Fruit fly (Drosophila melanogaster) whole organism, wandering third instar larva: ENCODE data around the gene CG32052.
A peak's percentile ranks its signal among the peaks of the same experiment; 100 is the strongest.

Experiments
- Abd-B ChIP-seq: fragments of >200 bp; optimal IDR thresholded peaks from 2 replicates; lab custom pipeline; 2017; ENCODE audit warnings: missing biosample characterization, missing genetic modification characterization
- CG32264 ChIP-seq: fragments of 200-800 bp; sonication (Bioruptor generic); optimal IDR thresholded peaks from 2 replicates; lab custom pipeline; 2016; ENCODE audit warnings: missing biosample characterization, missing genetic modification characterization
- CG9705 ChIP-seq: fragments of 200-800 bp; sonication (Bioruptor generic); optimal IDR thresholded peaks from 2 replicates; lab custom pipeline; 2018; ENCODE audit warnings: missing biosample characterization, mild to moderate bottlenecking, missing genetic modification characterization
- CrebA ChIP-seq: fragments of 200-800 bp; sonication (Bioruptor generic); optimal IDR thresholded peaks from 2 replicates; lab custom pipeline; 2016; ENCODE audit warnings: missing biosample characterization, mild to moderate bottlenecking, missing genetic modification characterization, borderline replicate concordance
- Dfd ChIP-seq: fragments of >200 bp; optimal IDR thresholded peaks from 2 replicates; lab custom pipeline; 2017; ENCODE audit warnings: missing biosample characterization, missing genetic modification characterization
- Dif ChIP-seq: fragments of 200-275, 200-300 bp; sonication (Bioruptor generic); optimal IDR thresholded peaks from 2 replicates; lab custom pipeline; 2018; ENCODE audit warnings: missing biosample characterization, missing genetic modification characterization; ENCODE audit not compliant: partially characterized antibody
- GATAd ChIP-seq: sonication (Bioruptor generic); optimal IDR thresholded peaks from 2 replicates; lab custom pipeline; 2016; ENCODE audit warnings: missing biosample characterization, missing genetic modification characterization
- HLH106 ChIP-seq: fragments of 200-800 bp; optimal IDR thresholded peaks from 3 replicates; lab custom pipeline; 2019; ENCODE audit warnings: missing biosample characterization, mild to moderate bottlenecking, missing genetic modification characterization, moderate library complexity
- Hnf4 ChIP-seq: fragments of 200-800 bp; sonication (Bioruptor generic); optimal IDR thresholded peaks from 2 replicates; lab custom pipeline; 2016; ENCODE audit warnings: missing biosample characterization, mild to moderate bottlenecking, missing genetic modification characterization
- Hr78 ChIP-seq: fragments of >200 bp; optimal IDR thresholded peaks from 2 replicates; lab custom pipeline; 2017; ENCODE audit warnings: missing biosample characterization, missing genetic modification characterization
- Hr83 ChIP-seq: fragments of 200-300 bp; sonication (Bioruptor generic); optimal IDR thresholded peaks from 2 replicates; lab custom pipeline; 2016; ENCODE audit warnings: missing biosample characterization, mild to moderate bottlenecking, missing genetic modification characterization, moderate library complexity; ENCODE audit not compliant: poor library complexity, severe bottlenecking
- Jra ChIP-seq: sonication (Bioruptor generic); optimal IDR thresholded peaks from 2 replicates; lab custom pipeline; 2016; ENCODE audit warnings: missing biosample characterization, missing genetic modification characterization
- Mio ChIP-seq: sonication (Bioruptor generic); optimal IDR thresholded peaks from 2 replicates; lab custom pipeline; 2016; ENCODE audit warnings: missing biosample characterization, missing genetic modification characterization
- Myc ChIP-seq: fragments of >200 bp; optimal IDR thresholded peaks from 2 replicates; lab custom pipeline; 2017
- N ChIP-seq: fragments of >200 bp; optimal IDR thresholded peaks from 2 replicates; lab custom pipeline; 2018; ENCODE audit warnings: missing biosample characterization, missing external identifiers, missing genetic modification characterization
- OdsH ChIP-seq: fragments of 200-800 bp; sonication (Bioruptor generic); optimal IDR thresholded peaks from 2 replicates; lab custom pipeline; 2016; ENCODE audit warnings: missing biosample characterization, mild to moderate bottlenecking, missing genetic modification characterization
- Rel ChIP-seq, 2 experiments: fragments of 200-800 bp; sonication (Bioruptor generic) in 1 of 2; optimal IDR thresholded peaks; 2 replicates in 1 of 2; 3 replicates in 1 of 2; lab custom pipeline; 2016 to 2019; ENCODE audit warnings: mild to moderate bottlenecking in 2 of 2, missing biosample characterization in 2 of 2, missing genetic modification characterization in 2 of 2, moderate library complexity in 1 of 2
- Sp1 ChIP-seq: fragments of 200-800 bp; sonication (Bioruptor generic); optimal IDR thresholded peaks from 3 replicates; lab custom pipeline; 2019; ENCODE audit warnings: missing biosample characterization, mild to moderate bottlenecking, missing genetic modification characterization, moderate library complexity
- Vsx2 ChIP-seq: fragments of 200-300, 225-300 bp; sonication (Bioruptor generic); optimal IDR thresholded peaks from 2 replicates; lab custom pipeline; 2018; ENCODE audit warnings: missing biosample characterization, missing genetic modification characterization; ENCODE audit not compliant: partially characterized antibody
- br ChIP-seq: fragments of 200-800 bp; sonication (Bioruptor generic); optimal IDR thresholded peaks from 2 replicates; lab custom pipeline; 2016; ENCODE audit warnings: missing biosample characterization, missing genetic modification characterization
- brk ChIP-seq: fragments of 200-800 bp; sonication (Bioruptor generic); optimal IDR thresholded peaks from 2 replicates; lab custom pipeline; 2016; ENCODE audit warnings: missing biosample characterization, mild to moderate bottlenecking, missing genetic modification characterization
- dl ChIP-seq, 2 experiments: fragments of 175-275, 200-275 bp in 1 of 2; fragments of 200-275 bp in 1 of 2; sonication (Bioruptor generic); optimal IDR thresholded peaks; lab custom pipeline; 2018; ENCODE audit warnings: mild to moderate bottlenecking in 2 of 2, missing biosample characterization in 2 of 2, missing genetic modification characterization in 2 of 2, moderate library complexity in 2 of 2; ENCODE audit not compliant: partially characterized antibody in 2 of 2, insufficient read depth in 1 of 2
- dmrt93B ChIP-seq: fragments of 200-800 bp; sonication (Bioruptor generic); optimal IDR thresholded peaks from 2 replicates; lab custom pipeline; 2018; ENCODE audit warnings: missing biosample characterization, mild to moderate bottlenecking, missing genetic modification characterization
- dsf ChIP-seq: sonication (Bioruptor generic); optimal IDR thresholded peaks from 2 replicates; lab custom pipeline; 2016; ENCODE audit warnings: missing biosample characterization, missing genetic modification characterization, borderline replicate concordance
- ey ChIP-seq: fragments of 200-800 bp; sonication (Bioruptor generic); optimal IDR thresholded peaks from 2 replicates; lab custom pipeline; 2016; ENCODE audit warnings: missing biosample characterization, missing genetic modification characterization
- foxo ChIP-seq, 2 experiments: fragments of 200-800 bp; sonication (Bioruptor generic); optimal IDR thresholded peaks; 2 replicates in 1 of 2; 3 replicates in 1 of 2; lab custom pipeline; 2016 to 2017; ENCODE audit warnings: missing biosample characterization in 2 of 2, missing genetic modification characterization in 2 of 2
- fru ChIP-seq: fragments of 200-800 bp; sonication (Bioruptor generic); optimal IDR thresholded peaks from 3 replicates; lab custom pipeline; 2016; ENCODE audit warnings: missing biosample characterization, mild to moderate bottlenecking, missing genetic modification characterization
- h ChIP-seq: fragments of 200-800 bp; sonication (Bioruptor generic); optimal IDR thresholded peaks from 3 replicates; lab custom pipeline; 2016; ENCODE audit warnings: missing biosample characterization, mild to moderate bottlenecking, missing genetic modification characterization
- jim ChIP-seq: fragments of 175-275, 200-325 bp; sonication (Bioruptor generic); optimal IDR thresholded peaks from 2 replicates; lab custom pipeline; 2016; ENCODE audit warnings: missing biosample characterization, mild to moderate bottlenecking, missing genetic modification characterization
- lola ChIP-seq: fragments of >200 bp; optimal IDR thresholded peaks from 2 replicates; lab custom pipeline; 2017; ENCODE audit warnings: missing biosample characterization, missing genetic modification characterization
- pan ChIP-seq: fragments of >200 bp; optimal IDR thresholded peaks from 2 replicates; lab custom pipeline; 2017
- psq ChIP-seq: fragments of 200-800 bp; sonication (Bioruptor generic); optimal IDR thresholded peaks from 3 replicates; lab custom pipeline; 2017; ENCODE audit warnings: missing biosample characterization, mild to moderate bottlenecking, missing genetic modification characterization, moderate library complexity
- rgr ChIP-seq: fragments of 200-800 bp; sonication (Bioruptor generic); optimal IDR thresholded peaks from 3 replicates; lab custom pipeline; 2016; ENCODE audit warnings: missing biosample characterization, mild to moderate bottlenecking, missing genetic modification characterization
- sage ChIP-seq: fragments of 200-800 bp; sonication (Bioruptor generic); optimal IDR thresholded peaks from 2 replicates; lab custom pipeline; 2016; ENCODE audit warnings: missing biosample characterization, mild to moderate bottlenecking, missing genetic modification characterization
- sv ChIP-seq: fragments of 200-800 bp; sonication (Bioruptor generic); optimal IDR thresholded peaks from 3 replicates; lab custom pipeline; 2016; ENCODE audit warnings: missing biosample characterization, missing genetic modification characterization
- tai ChIP-seq: sonication (Bioruptor generic); optimal IDR thresholded peaks from 2 replicates; lab custom pipeline; 2016; ENCODE audit warnings: missing biosample characterization, missing genetic modification characterization
- usp ChIP-seq: fragments of >200 bp; optimal IDR thresholded peaks from 2 replicates; lab custom pipeline; 2017; ENCODE audit warnings: missing biosample characterization, missing genetic modification characterization
- woc ChIP-seq: sonication (Bioruptor generic); optimal IDR thresholded peaks from 2 replicates; lab custom pipeline; 2016; ENCODE audit warnings: missing biosample characterization, mild to moderate bottlenecking, missing genetic modification characterization

CG32052 gene

dm6 chr3L:9744060-9744549 is 42.7 kb upstream of the CG32052 start:
- peak; percentile 90 for TF ChIP-seq woc (GFP tag; lab: Kevin White, UChicago)
- peak; percentile 83 for TF ChIP-seq br (GFP tag; lab: Kevin White, UChicago)
- no peak for TF ChIP-seq usp (GFP tag; lab: Kevin White, UChicago)
- TF ChIP-seq N (GFP tag; lab: Kevin White, UChicago) = no peak
- peak; percentile 79 for TF ChIP-seq OdsH (GFP tag; lab: Kevin White, UChicago)
- peak; percentile 7 for TF ChIP-seq CrebA
- TF ChIP-seq Mio (GFP tag; lab: Kevin White, UChicago) = no peak
- no peak for TF ChIP-seq Jra (GFP tag; lab: Kevin White, UChicago)
- TF ChIP-seq Hnf4 (GFP tag; lab: Kevin White, UChicago) = peak; percentile 75
- peak; percentile 81 for TF ChIP-seq ey (GFP tag; lab: Kevin White, UChicago)
- TF ChIP-seq dsf (GFP tag; lab: Kevin White, UChicago) = no peak
- TF ChIP-seq tai (GFP tag; lab: Kevin White, UChicago) = no peak
- peak; percentile 92 for TF ChIP-seq dmrt93B
- peak; percentile 87 for TF ChIP-seq h (GFP tag; lab: Kevin White, UChicago)
- peak; percentile 65 for TF ChIP-seq rgr
- no peak for TF ChIP-seq GATAd (GFP tag; lab: Kevin White, UChicago)
- no peak for TF ChIP-seq Dif
- TF ChIP-seq Rel (GFP tag; optimal IDR thresholded peaks at IDR 0.05; lab: Kevin White, UChicago) = peak; percentile 41
- TF ChIP-seq Rel (tag; optimal IDR thresholded peaks at IDR 0.05; lab: Kevin White, UChicago) = peak; percentile 53
- peak; percentile 76 for TF ChIP-seq psq (GFP tag; lab: Kevin White, UChicago)
- TF ChIP-seq sv (GFP tag; lab: Kevin White, UChicago) = peak; percentile 65
- TF ChIP-seq CG9705 (GFP tag; lab: Kevin White, UChicago) = peak; percentile 94
- no peak for TF ChIP-seq Vsx2 (GFP tag; lab: Kevin White, UChicago)
- TF ChIP-seq jim (GFP tag; lab: Kevin White, UChicago) = no peak
- TF ChIP-seq Abd-B (GFP tag; lab: Kevin White, UChicago) = no peak
- peak; percentile 79 for TF ChIP-seq CG32264 (GFP tag; lab: Kevin White, UChicago)
- TF ChIP-seq Dfd = no peak
- TF ChIP-seq fru (GFP tag; lab: Kevin White, UChicago) = peak; percentile 88
- TF ChIP-seq Sp1 (GFP tag; lab: Kevin White, UChicago) = peak; percentile 87
- TF ChIP-seq foxo (GFP tag; optimal IDR thresholded peaks at IDR 0.05; lab: Kevin White, UChicago) = peak; percentile 60 to 88
- TF ChIP-seq dl (GFP tag; optimal IDR thresholded peaks at IDR 0.05; lab: Kevin White, UChicago; ENCODE audit: insufficient read depth in 1 of 2, partially characterized antibody in 2 of 2) = no peak
- no peak for TF ChIP-seq Myc (lab: Kevin White, UChicago)
- no peak for TF ChIP-seq lola
- peak; percentile 90 for TF ChIP-seq sage (GFP tag; lab: Kevin White, UChicago)
- TF ChIP-seq brk (GFP tag; lab: Kevin White, UChicago) = no peak
- no peak for TF ChIP-seq Hr78 (GFP tag; lab: Kevin White, UChicago)
- peak; percentile 96 for TF ChIP-seq HLH106 (tag; lab: Kevin White, UChicago)
- TF ChIP-seq pan (lab: Kevin White, UChicago) = no peak
- peak; percentile 13 for TF ChIP-seq Hr83 (GFP tag; lab: Kevin White, UChicago)

dm6 chr3L:9745393-9745792 is 41.5 kb upstream of the CG32052 start:
- TF ChIP-seq N (GFP tag; lab: Kevin White, UChicago) = no peak
- no peak for TF ChIP-seq woc (GFP tag; lab: Kevin White, UChicago)
- TF ChIP-seq Hnf4 (GFP tag; lab: Kevin White, UChicago) = no peak
- TF ChIP-seq sage (GFP tag; lab: Kevin White, UChicago) = no peak
- TF ChIP-seq, all 38 proteins: peak for 0
